Worm (Caenorhabditis elegans) whole organism, late embryonic: ENCODE measurements around the gene F59E11.6.

ENCODE experiments used
- C08G9.2 ChIP-seq: sonication (generic microtip); optimal IDR thresholded peaks from 2 replicates; lab custom pipeline; 2016; ENCODE audit warnings: mild to moderate bottlenecking, missing genetic modification characterization, moderate library complexity, missing compliant biosample characterization
- K02D7.2 ChIP-seq: sonication (generic microtip); optimal IDR thresholded peaks from 2 replicates; lab custom pipeline; 2017; ENCODE audit warnings: mild to moderate bottlenecking, missing genetic modification characterization, missing compliant biosample characterization
- K09A11.1 ChIP-seq: sonication (generic microtip); optimal IDR thresholded peaks from 2 replicates; lab custom pipeline; 2017; ENCODE audit warnings: antibody characterized with exemption, mild to moderate bottlenecking, missing genetic modification characterization, missing compliant biosample characterization; ENCODE audit not compliant: insufficient read depth
- T23F11.4 ChIP-seq: fragments of 200-800 bp; sonication (Bioruptor generic); optimal IDR thresholded peaks from 2 replicates; lab custom pipeline; 2018; ENCODE audit warnings: mild to moderate bottlenecking, missing genetic modification characterization, missing compliant biosample characterization
- Y22D7AL.16 ChIP-seq: sonication (generic microtip); optimal IDR thresholded peaks from 2 replicates; lab custom pipeline; 2016; ENCODE audit warnings: missing genetic modification characterization, missing compliant biosample characterization
- ahr-1 ChIP-seq: sonication (generic microtip); optimal IDR thresholded peaks from 2 replicates; lab custom pipeline; 2016; ENCODE audit warnings: missing genetic modification characterization, missing compliant biosample characterization
- ceh-14 ChIP-seq: sonication (generic microtip); optimal IDR thresholded peaks from 2 replicates; lab custom pipeline; 2016; ENCODE audit warnings: missing genotype, missing genetic modification characterization, missing compliant biosample characterization
- ceh-18 ChIP-seq: sonication (generic microtip); optimal IDR thresholded peaks from 2 replicates; lab custom pipeline; 2016; ENCODE audit warnings: missing genetic modification characterization, missing compliant biosample characterization
- ceh-30 ChIP-seq: fragments of 150-350 bp; optimal IDR thresholded peaks from 2 replicates; lab custom pipeline; 2014; ENCODE audit warnings: missing biosample characterization, missing genetic modification characterization
- ceh-31 ChIP-seq: sonication (generic microtip); optimal IDR thresholded peaks from 2 replicates; lab custom pipeline; 2016; ENCODE audit warnings: missing genetic modification characterization, missing compliant biosample characterization
- ceh-34 ChIP-seq: sonication (generic microtip); optimal IDR thresholded peaks from 2 replicates; lab custom pipeline; 2016; ENCODE audit warnings: mild to moderate bottlenecking, missing genetic modification characterization, missing compliant biosample characterization
- ceh-48 ChIP-seq: sonication (generic microtip); optimal IDR thresholded peaks from 2 replicates; lab custom pipeline; 2016; ENCODE audit warnings: missing genetic modification characterization, inconsistent platforms, missing compliant biosample characterization
- ceh-6 ChIP-seq: fragments of 200-800 bp; sonication (Bioruptor generic); optimal IDR thresholded peaks from 2 replicates; lab custom pipeline; 2018; ENCODE audit warnings: mild to moderate bottlenecking, missing genetic modification characterization, missing compliant biosample characterization
- ceh-9 ChIP-seq: sonication (generic microtip); optimal IDR thresholded peaks from 2 replicates; lab custom pipeline; 2016; ENCODE audit warnings: mild to moderate bottlenecking, missing genetic modification characterization, inconsistent platforms, missing compliant biosample characterization
- che-1 ChIP-seq: sonication (generic microtip); optimal IDR thresholded peaks from 2 replicates; lab custom pipeline; 2016; ENCODE audit warnings: mild to moderate bottlenecking, missing genetic modification characterization, missing compliant biosample characterization
- dmd-4 ChIP-seq: sonication (generic microtip); optimal IDR thresholded peaks from 2 replicates; lab custom pipeline; 2016; ENCODE audit warnings: borderline replicate concordance, missing genetic modification characterization, missing compliant biosample characterization
- dve-1 ChIP-seq: sonication (generic microtip); optimal IDR thresholded peaks from 2 replicates; lab custom pipeline; 2017; ENCODE audit warnings: antibody characterized with exemption, mild to moderate bottlenecking, missing genetic modification characterization, missing compliant biosample characterization
- elt-2 ChIP-seq: sonication (generic microtip); optimal IDR thresholded peaks from 2 replicates; lab custom pipeline; 2016; ENCODE audit warnings: missing genetic modification reagents, missing genetic modification characterization, missing compliant biosample characterization
- elt-4 ChIP-seq: sonication (generic microtip); optimal IDR thresholded peaks from 2 replicates; lab custom pipeline; 2016; ENCODE audit warnings: missing genetic modification characterization, missing compliant biosample characterization
- ets-4 ChIP-seq: sonication (generic microtip); optimal IDR thresholded peaks from 2 replicates; lab custom pipeline; 2016; ENCODE audit warnings: missing genetic modification characterization, missing compliant biosample characterization
- eyg-1 ChIP-seq: sonication (generic microtip); optimal IDR thresholded peaks from 2 replicates; lab custom pipeline; 2016; ENCODE audit warnings: missing genotype, missing genetic modification characterization, missing compliant biosample characterization
- fkh-10 ChIP-seq: fragments of 150-350 bp; optimal IDR thresholded peaks from 2 replicates; lab custom pipeline; 2014; ENCODE audit warnings: missing biosample characterization, missing genetic modification reagents, missing genetic modification characterization
- gmeb-2 ChIP-seq: sonication (generic microtip); optimal IDR thresholded peaks from 2 replicates; lab custom pipeline; 2016; ENCODE audit warnings: missing genetic modification characterization, inconsistent platforms, missing compliant biosample characterization
- hlh-13 ChIP-seq: fragments of 200-800 bp; sonication (Bioruptor generic); optimal IDR thresholded peaks from 2 replicates; lab custom pipeline; 2018; ENCODE audit warnings: mild to moderate bottlenecking, missing genetic modification characterization, missing compliant biosample characterization
- hlh-30 ChIP-seq: sonication (generic microtip); optimal IDR thresholded peaks from 2 replicates; lab custom pipeline; 2017; ENCODE audit warnings: antibody characterized with exemption, missing genetic modification characterization, missing compliant biosample characterization; ENCODE audit not compliant: insufficient read depth
- lim-6 ChIP-seq: sonication (generic microtip); optimal IDR thresholded peaks from 2 replicates; lab custom pipeline; 2016; ENCODE audit warnings: missing genetic modification characterization, missing compliant biosample characterization
- lin-11 ChIP-seq: fragments of 200-800 bp; sonication (Bioruptor generic); optimal IDR thresholded peaks from 2 replicates; lab custom pipeline; 2018; ENCODE audit warnings: mild to moderate bottlenecking, missing genetic modification characterization, missing compliant biosample characterization
- mec-3 ChIP-seq: sonication (generic microtip); optimal IDR thresholded peaks from 2 replicates; lab custom pipeline; 2016; ENCODE audit warnings: borderline replicate concordance, missing genetic modification characterization, missing compliant biosample characterization
- nfya-1 ChIP-seq: sonication (generic microtip); optimal IDR thresholded peaks from 2 replicates; lab custom pipeline; 2017; ENCODE audit warnings: missing genetic modification characterization, mild to moderate bottlenecking, missing compliant biosample characterization, antibody characterized with exemption, moderate library complexity
- npax-4 ChIP-seq: sonication (generic microtip); optimal IDR thresholded peaks from 2 replicates; lab custom pipeline; 2016; ENCODE audit warnings: missing genetic modification characterization, missing compliant biosample characterization
- pag-3 ChIP-seq: sonication (generic microtip); optimal IDR thresholded peaks from 2 replicates; lab custom pipeline; 2016; ENCODE audit warnings: missing compliant biosample characterization, missing genetic modification characterization, borderline replicate concordance
- pat-9 ChIP-seq: fragments of 200-800 bp; sonication (Bioruptor generic); optimal IDR thresholded peaks from 2 replicates; lab custom pipeline; 2018; ENCODE audit warnings: mild to moderate bottlenecking, missing genetic modification characterization, moderate library complexity, missing compliant biosample characterization
- pax-1 ChIP-seq: fragments of 150-350 bp; optimal IDR thresholded peaks from 2 replicates; lab custom pipeline; 2014; ENCODE audit warnings: missing biosample characterization, missing genetic modification characterization
- pha-2 ChIP-seq: sonication (generic microtip); optimal IDR thresholded peaks from 2 replicates; lab custom pipeline; 2017; ENCODE audit warnings: mild to moderate bottlenecking, missing genetic modification characterization, missing compliant biosample characterization
- pha-4 ChIP-seq: fragments of 150-350 bp; optimal IDR thresholded peaks from 2 replicates; lab custom pipeline; 2018; ENCODE audit warnings: missing biosample characterization, missing genetic modification reagents, missing genetic modification characterization
- pqm-1 ChIP-seq: sonication (generic microtip); optimal IDR thresholded peaks from 2 replicates; lab custom pipeline; 2016; ENCODE audit warnings: missing genetic modification characterization, missing compliant biosample characterization
- pros-1 ChIP-seq: fragments of 150-350 bp; optimal IDR thresholded peaks from 2 replicates; lab custom pipeline; 2014; ENCODE audit warnings: missing biosample characterization, missing genetic modification reagents, missing genetic modification characterization
- syd-9 ChIP-seq: sonication (generic microtip); optimal IDR thresholded peaks from 2 replicates; lab custom pipeline; 2016; ENCODE audit warnings: mild to moderate bottlenecking, missing genetic modification characterization, moderate library complexity, missing compliant biosample characterization
- tbx-2 ChIP-seq: sonication (generic microtip); optimal IDR thresholded peaks from 2 replicates; lab custom pipeline; 2016; ENCODE audit warnings: missing genetic modification characterization, missing compliant biosample characterization
- ttx-3 ChIP-seq: sonication (generic microtip); optimal IDR thresholded peaks from 2 replicates; lab custom pipeline; 2016; ENCODE audit warnings: missing genetic modification reagents, missing genetic modification characterization, missing compliant biosample characterization
- unc-3 ChIP-seq, 2 experiments: fragments of 200-800 bp in 1 of 2; sonication (Bioruptor generic) in 1 of 2; sonication (generic microtip) in 1 of 2; conservative IDR thresholded peaks in 1 of 2; optimal IDR thresholded peaks in 1 of 2; 2 replicates each; pipeline versions ENCODE4 v1.3.6 to Lab custom; 2016 to 2022; ENCODE audit warnings: missing compliant biosample characterization in 2 of 2, missing genetic modification characterization in 2 of 2, missing genetic modification reagents in 1 of 2
- unc-42 ChIP-seq: sonication (generic microtip); optimal IDR thresholded peaks from 2 replicates; lab custom pipeline; 2016; ENCODE audit warnings: missing genotype, missing genetic modification characterization, missing compliant biosample characterization
- zip-5 ChIP-seq: sonication (generic microtip); optimal IDR thresholded peaks from 2 replicates; lab custom pipeline; 2016; ENCODE audit warnings: missing genetic modification characterization, missing compliant biosample characterization

F59E11.6 gene

ce11 chrV:9016479-9016878 lies 24.9 kb downstream of the F59E11.6 start, which contains the start of gene oac-40:
Gene oac-40 (plus strand): TSS chrV:9016779.
- TF ChIP-seq mec-3 (tag; lab: Kevin White, UChicago) (no peak), hlh-13 (GFP tag; lab: Kevin White, UChicago) (no peak), che-1 (tag; lab: Kevin White, UChicago) (no peak), eyg-1 (tag; lab: Kevin White, UChicago) (no peak), ceh-14 (tag; lab: Kevin White, UChicago) (no peak), lin-11 (tag; lab: Kevin White, UChicago) (no peak), pha-2 (tag; lab: Kevin White, UChicago) (no peak), hlh-30 (tag; lab: Kevin White, UChicago) (no peak), ceh-18 (no peak), pqm-1 (tag; lab: Kevin White, UChicago) (no peak), ets-4 (tag; lab: Kevin White, UChicago) (no peak), ceh-48 (tag; lab: Kevin White, UChicago) (no peak), unc-42 (tag; lab: Kevin White, UChicago) (no peak), nfya-1 (tag; lab: Kevin White, UChicago) (no peak), ttx-3 (tag; lab: Kevin White, UChicago) (no peak), pros-1 (tag; lab: Kevin White, UChicago) (no peak), npax-4 (no peak), T23F11.4 (GFP tag; lab: Kevin White, UChicago) (no peak), gmeb-2 (tag; lab: Kevin White, UChicago) (no peak), dve-1 (tag; lab: Kevin White, UChicago) (no peak)

DNA sequence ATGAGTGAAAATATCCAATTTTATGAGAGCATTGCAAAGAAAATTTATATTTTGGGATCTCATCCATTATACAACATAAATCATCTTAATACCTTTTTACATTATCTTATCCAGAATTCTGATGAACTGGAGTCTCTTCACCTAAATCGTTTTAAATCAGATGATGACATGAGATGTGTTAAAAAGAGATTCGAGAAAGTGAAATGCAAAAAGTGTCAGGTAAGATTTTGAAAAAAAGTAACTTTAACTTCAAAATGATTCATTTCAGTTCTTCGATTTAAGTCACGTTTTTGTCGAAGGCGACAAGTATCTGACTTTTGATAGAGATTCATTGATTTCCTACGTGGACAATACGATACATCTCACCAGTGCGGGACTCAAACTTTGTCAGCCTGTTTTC lies 27.3 kb downstream of the F59E11.6 start:
- no peak for TF ChIP-seq dmd-4 (tag; lab: Kevin White, UChicago)
- TF ChIP-seq dve-1 (tag; lab: Kevin White, UChicago): no peak
- TF ChIP-seq, all 69 proteins: peak for 0

ce11 chrV:9022078-9022477 lies 30.5 kb downstream of the F59E11.6 start, which contains the start of gene oac-41:
Gene oac-41 (minus strand): TSS chrV:9022178.
- TF ChIP-seq K09A11.1 (tag; lab: Kevin White, UChicago) (no peak), Y22D7AL.16 (no peak), ceh-18 (no peak), unc-3 (GFP tag; conservative IDR thresholded peaks at IDR 0.05; lab: Robert Waterston, UW) (no peak), unc-3 (tag; optimal IDR thresholded peaks at IDR 0.05; lab: Kevin White, UChicago) (no peak), nfya-1 (tag; lab: Kevin White, UChicago) (no peak), pha-4 (tag; lab: Kevin White, UChicago) (no peak), fkh-10 (GFP tag; lab: Kevin White, UChicago) (no peak), tbx-2 (tag; lab: Kevin White, UChicago) (no peak), pat-9 (tag; lab: Kevin White, UChicago) (no peak), ets-4 (tag; lab: Kevin White, UChicago) (no peak), gmeb-2 (tag; lab: Kevin White, UChicago) (no peak), lim-6 (tag; lab: Kevin White, UChicago) (no peak), ceh-34 (tag; lab: Kevin White, UChicago) (no peak), zip-5 (tag; lab: Kevin White, UChicago) (no peak), ahr-1 (tag; lab: Kevin White, UChicago) (no peak), elt-2 (tag; lab: Kevin White, UChicago) (no peak), ceh-30 (no peak), unc-42 (tag; lab: Kevin White, UChicago) (no peak)

DNA sequence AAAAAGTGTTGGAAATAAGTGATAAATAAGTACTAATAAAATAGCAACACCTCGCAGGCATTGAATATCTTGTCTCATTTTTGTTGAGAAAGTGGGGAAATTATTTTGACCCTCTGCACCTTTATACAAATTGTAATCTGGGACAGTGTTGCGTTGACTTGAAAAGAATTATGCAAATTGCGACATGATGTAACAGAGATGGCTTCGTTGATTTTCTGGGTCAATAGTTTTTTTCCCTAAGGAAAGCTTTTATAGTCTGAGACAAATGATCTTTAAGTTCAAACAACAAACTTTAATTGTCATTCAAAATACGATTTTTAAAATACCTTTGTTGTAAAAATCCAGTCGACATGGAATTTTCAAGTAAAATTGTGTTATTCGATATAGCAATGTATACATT lies 33.1 kb downstream of the F59E11.6 start, which contains the start of gene bus-1:
Gene bus-1 (minus strand): TSS at position 101 of the 400 bp plus-strand sequence.
- TF ChIP-seq pax-1 (tag; lab: Kevin White, UChicago): no peak
- TF ChIP-seq ets-4 (tag; lab: Kevin White, UChicago): no peak
- TF ChIP-seq mec-3 (tag; lab: Kevin White, UChicago): no peak
- no peak for TF ChIP-seq eyg-1 (tag; lab: Kevin White, UChicago)
- TF ChIP-seq ahr-1 (tag; lab: Kevin White, UChicago): no peak
- no peak for TF ChIP-seq ceh-31 (tag; lab: Kevin White, UChicago)
- TF ChIP-seq hlh-13 (GFP tag; lab: Kevin White, UChicago): no peak
- no peak for TF ChIP-seq elt-4 (tag; lab: Kevin White, UChicago)
- no peak for TF ChIP-seq ceh-34 (tag; lab: Kevin White, UChicago)
- TF ChIP-seq unc-42 (tag; lab: Kevin White, UChicago): no peak
- no peak for TF ChIP-seq elt-2 (tag; lab: Kevin White, UChicago)
- no peak for TF ChIP-seq lim-6 (tag; lab: Kevin White, UChicago)
- TF ChIP-seq pag-3: no peak
- TF ChIP-seq Y22D7AL.16: no peak
- TF ChIP-seq ceh-6: no peak
- TF ChIP-seq K02D7.2 (tag; lab: Kevin White, UChicago): no peak
- TF ChIP-seq ceh-9 (tag; lab: Kevin White, UChicago): no peak
- no peak for TF ChIP-seq syd-9 (tag; lab: Kevin White, UChicago)
- TF ChIP-seq C08G9.2 (tag; lab: Kevin White, UChicago): no peak
- TF ChIP-seq, all 69 proteins: peak for 0
